Fruit fly (Drosophila melanogaster) whole organism, prepupa: ENCODE measurements around the gene CG32453.
A peak's percentile ranks its signal among the peaks of the same experiment; 100 is the strongest.

Source experiments
- Blimp-1 ChIP-seq: fragments of 200-800 bp; sonication (Bioruptor generic); optimal IDR thresholded peaks from 3 replicates; lab custom pipeline; 2017; ENCODE audit warnings: missing biosample characterization, missing genetic modification characterization, mild to moderate bottlenecking, moderate library complexity, missing genetic modification reagents
- CG10669 ChIP-seq: fragments of 200-800 bp; sonication (Bioruptor generic); optimal IDR thresholded peaks from 3 replicates; lab custom pipeline; 2018; ENCODE audit warnings: missing biosample characterization, mild to moderate bottlenecking, missing genetic modification characterization, moderate library complexity
- CG11294 ChIP-seq: fragments of 200-800 bp; sonication (Bioruptor generic); IDR thresholded peaks from 2 replicates; pipeline ENCODE4 v1.3.6; 2022; ENCODE audit warnings: missing biosample characterization, missing genetic modification characterization
- CG15336 ChIP-seq: fragments of 200-800 bp; sonication (Bioruptor generic); IDR thresholded peaks from 2 replicates; pipeline ENCODE4 v1.3.6; 2022; ENCODE audit warnings: missing biosample characterization, missing genetic modification characterization
- CG1621 ChIP-seq: fragments of 200-800 bp; sonication (Bioruptor generic); optimal IDR thresholded peaks from 3 replicates; lab custom pipeline; 2018; ENCODE audit warnings: missing biosample characterization, mild to moderate bottlenecking, missing genetic modification characterization
- CG3032 ChIP-seq: fragments of 200-800 bp; optimal IDR thresholded peaks from 2 replicates; lab custom pipeline; 2019; ENCODE audit warnings: missing biosample characterization, mild to moderate bottlenecking, missing genetic modification characterization, moderate library complexity
- CG31627 ChIP-seq: fragments of 200-800 bp; sonication (Bioruptor generic); optimal IDR thresholded peaks from 3 replicates; lab custom pipeline; 2016; ENCODE audit warnings: missing biosample characterization, missing genetic modification characterization
- CG6163 ChIP-seq: fragments of 200-800 bp; sonication (Bioruptor generic); IDR thresholded peaks from 3 replicates; pipeline ENCODE4 v1.3.6; 2022; ENCODE audit warnings: missing biosample characterization, missing genetic modification characterization
- CG6808 ChIP-seq: fragments of 200-800 bp; sonication (Bioruptor generic); optimal IDR thresholded peaks from 3 replicates; lab custom pipeline; 2017; ENCODE audit warnings: missing biosample characterization, missing genetic modification characterization, mild to moderate bottlenecking, moderate library complexity, missing genetic modification reagents
- CG6854 ChIP-seq: fragments of 200-800 bp; sonication (Bioruptor generic); optimal IDR thresholded peaks from 2 replicates; lab custom pipeline; 2017; ENCODE audit warnings: missing biosample characterization, mild to moderate bottlenecking, missing genetic modification characterization
- CG8319 ChIP-seq: fragments of 200-800 bp; sonication (Bioruptor generic); optimal IDR thresholded peaks from 3 replicates; lab custom pipeline; 2016; ENCODE audit warnings: missing biosample characterization, missing genetic modification characterization
- CG9139 ChIP-seq: fragments of 200-800 bp; sonication (Bioruptor generic); optimal IDR thresholded peaks from 3 replicates; lab custom pipeline; 2017; ENCODE audit warnings: missing biosample characterization, mild to moderate bottlenecking, missing genetic modification characterization
- Ets96B ChIP-seq: fragments of 200-800 bp; optimal IDR thresholded peaks from 2 replicates; lab custom pipeline; 2019; ENCODE audit warnings: missing biosample characterization, mild to moderate bottlenecking, missing genetic modification characterization, moderate library complexity
- Hr39 ChIP-seq: fragments of 200-800 bp; sonication (Bioruptor generic); optimal IDR thresholded peaks from 2 replicates; lab custom pipeline; 2016; ENCODE audit warnings: missing biosample characterization, missing genetic modification characterization
- Hr4 ChIP-seq: fragments of 200-800 bp; sonication (Bioruptor generic); optimal IDR thresholded peaks from 3 replicates; lab custom pipeline; 2016; ENCODE audit warnings: missing biosample characterization, missing genetic modification characterization
- Lpt ChIP-seq: fragments of 200-800 bp; sonication (Bioruptor generic); optimal IDR thresholded peaks from 3 replicates; lab custom pipeline; 2016; ENCODE audit warnings: missing biosample characterization, missing genetic modification characterization
- Sox102F ChIP-seq: fragments of 200-800 bp; sonication (Bioruptor generic); optimal IDR thresholded peaks from 2 replicates; lab custom pipeline; 2016; ENCODE audit warnings: missing biosample characterization, mild to moderate bottlenecking, missing genetic modification characterization
- Sox14 ChIP-seq: fragments of 200-800 bp; sonication (Bioruptor generic); optimal IDR thresholded peaks from 3 replicates; lab custom pipeline; 2016; ENCODE audit warnings: missing biosample characterization, missing genetic modification characterization
- achi ChIP-seq: fragments of 200-800 bp; sonication (Bioruptor generic); optimal IDR thresholded peaks from 3 replicates; lab custom pipeline; 2016; ENCODE audit warnings: missing biosample characterization, missing genetic modification characterization
- acj6 ChIP-seq: fragments of 200-800 bp; sonication (Bioruptor generic); optimal IDR thresholded peaks from 3 replicates; lab custom pipeline; 2016; ENCODE audit warnings: missing biosample characterization, missing genetic modification characterization
- dac ChIP-seq: fragments of 200-800 bp; sonication (Bioruptor generic); optimal IDR thresholded peaks from 2 replicates; lab custom pipeline; 2017; ENCODE audit warnings: missing biosample characterization, mild to moderate bottlenecking, missing genetic modification characterization
- dsx ChIP-seq: fragments of 200-800 bp; optimal IDR thresholded peaks from 3 replicates; lab custom pipeline; 2019; ENCODE audit warnings: missing biosample characterization, mild to moderate bottlenecking, missing genetic modification characterization, moderate library complexity; ENCODE audit not compliant: poor library complexity, severe bottlenecking
- esn ChIP-seq: fragments of 200-800 bp; sonication (Bioruptor generic); optimal IDR thresholded peaks from 2 replicates; lab custom pipeline; 2016; ENCODE audit warnings: missing biosample characterization, mild to moderate bottlenecking, missing genetic modification characterization, moderate library complexity
- fd59A ChIP-seq: fragments of 200-800 bp; sonication (Bioruptor generic); optimal IDR thresholded peaks from 2 replicates; lab custom pipeline; 2017; ENCODE audit warnings: missing biosample characterization, mild to moderate bottlenecking, missing genetic modification characterization, missing genetic modification reagents
- fd85E ChIP-seq: fragments of 200-800 bp; sonication (Bioruptor generic); optimal IDR thresholded peaks from 3 replicates; lab custom pipeline; 2016; ENCODE audit warnings: missing biosample characterization, missing genetic modification characterization
- fkh ChIP-seq: fragments of 200-800 bp; sonication (Bioruptor generic); optimal IDR thresholded peaks from 3 replicates; lab custom pipeline; 2017; ENCODE audit warnings: missing biosample characterization, mild to moderate bottlenecking, missing genetic modification characterization, moderate library complexity
- net ChIP-seq: fragments of 200-800 bp; sonication (Bioruptor generic); optimal IDR thresholded peaks from 3 replicates; lab custom pipeline; 2016; ENCODE audit warnings: missing biosample characterization, missing genetic modification characterization
- svp ChIP-seq: fragments of 200-800 bp; sonication (Bioruptor generic); peaks from one replicate; lab custom pipeline; 2016; ENCODE audit warnings: missing biosample characterization, missing genetic modification characterization
- vri ChIP-seq: fragments of 200-800 bp; sonication (Bioruptor generic); optimal IDR thresholded peaks from 3 replicates; lab custom pipeline; 2016; ENCODE audit warnings: missing biosample characterization, mild to moderate bottlenecking, missing genetic modification characterization

The CG32453 gene

dm6 chr3L:22727739-22728335, 30.8 kb downstream of the CG32453 start, which contains the start of the genes CG14450 and CG11367 (continued):
- TF ChIP-seq achi (GFP tag; lab: Kevin White, UChicago) (peak; percentile 35), CG1621 (tag; lab: Kevin White, UChicago) (no peak), CG11294 (GFP tag; lab: Robert Waterston, UW) (no peak), esn (GFP tag; lab: Kevin White, UChicago) (peak; percentile 16), CG9139 (no peak), CG10669 (no peak), svp (no peak), Blimp-1 (GFP tag; lab: Kevin White, UChicago) (peak; percentile 92), CG8319 (GFP tag; lab: Kevin White, UChicago) (no peak), fd59A (no peak), CG3032 (tag; lab: Kevin White, UChicago) (no peak), dac (no peak), CG15336 (GFP tag; lab: Robert Waterston, UW) (peak; percentile 33; the same call in 1 of the 2 replicates)

dm6 chr3L:22729466-22729865, 32.4 kb downstream of the CG32453 start, which contains the start of gene CG32454:
Gene CG32454, plus strand, starts transcription at chr3L:22729766.
- no peak for TF ChIP-seq Lpt (GFP tag; lab: Kevin White, UChicago)
- no peak for TF ChIP-seq Sox102F
- TF ChIP-seq, all 60 proteins: peak for 0

dm6 chr3L:22731393-22731792, 34.4 kb downstream of the CG32453 start:
- TF ChIP-seq vri (no peak), CG31627 (GFP tag; lab: Kevin White, UChicago) (no peak), dsx (GFP tag; lab: Kevin White, UChicago) (no peak), Sox102F (no peak), Hr4 (GFP tag; lab: Kevin White, UChicago) (no peak)
- TF ChIP-seq, all 60 proteins: peak for 0

dm6 chr3L:22733607-22734006, 36.6 kb downstream of the CG32453 start:
- no peak for TF ChIP-seq Ets96B (tag; lab: Kevin White, UChicago)
- no peak for TF ChIP-seq CG11294 (GFP tag; lab: Robert Waterston, UW)
- TF ChIP-seq net: no peak
- TF ChIP-seq acj6 (GFP tag; lab: Kevin White, UChicago): no peak

dm6 chr3L:22737732-22738611, 40.9 kb downstream of the CG32453 start, which contains the start of gene CG11241:
Gene CG11241, minus strand, starts transcription at chr3L:22738420.
- TF ChIP-seq Sox14 (GFP tag; lab: Kevin White, UChicago) (peak; percentile 4), CG6808 (GFP tag; lab: Kevin White, UChicago) (no peak), Hr39 (GFP tag; lab: Kevin White, UChicago) (peak; percentile 24), CG31627 (GFP tag; lab: Kevin White, UChicago) (no peak), esn (GFP tag; lab: Kevin White, UChicago) (no peak), fkh (GFP tag; lab: Kevin White, UChicago) (peak; percentile 62), CG6854 (peak; percentile 22), CG6163 (GFP tag; lab: Robert Waterston, UW) (no peak), fd85E (no peak), CG1621 (tag; lab: Kevin White, UChicago) (peak; percentile 12)
